Worm (Caenorhabditis elegans) whole organism, L1 larva: ENCODE results near the gene C28D4.18.
A peak's percentile ranks its signal among the peaks of the same experiment; 100 is the strongest.

Experiments
- Y116A8C.19 ChIP-seq: sonication (generic microtip); optimal IDR thresholded peaks from 2 replicates; lab custom pipeline; 2016; ENCODE audit warnings: missing compliant biosample characterization, missing genetic modification characterization, borderline replicate concordance
- aly-2 ChIP-seq: fragments of 150-350 bp; optimal IDR thresholded peaks from 2 replicates; lab custom pipeline; 2014; ENCODE audit warnings: missing biosample characterization, missing genetic modification characterization
- ceh-63 ChIP-seq: fragments of 200-800 bp; sonication (Bioruptor generic); optimal IDR thresholded peaks from 2 replicates; lab custom pipeline; 2018; ENCODE audit warnings: mild to moderate bottlenecking, missing genetic modification characterization, missing compliant biosample characterization
- ceh-8 ChIP-seq: fragments of 200-800 bp; sonication (Bioruptor generic); optimal IDR thresholded peaks from 2 replicates; lab custom pipeline; 2018; ENCODE audit warnings: mild to moderate bottlenecking, missing genetic modification characterization, moderate library complexity, missing compliant biosample characterization
- ceh-88 ChIP-seq: fragments of 200-800 bp; sonication (Bioruptor generic); IDR thresholded peaks from 2 replicates; pipeline ENCODE4 v1.3.6; 2022; ENCODE audit warnings: missing genetic modification characterization, missing compliant biosample characterization
- ces-1 ChIP-seq: fragments of 150-350 bp; optimal IDR thresholded peaks from 2 replicates; lab custom pipeline; 2014; ENCODE audit warnings: missing biosample characterization, missing genetic modification reagents, missing genetic modification characterization
- dsc-1 ChIP-seq: sonication (generic microtip); optimal IDR thresholded peaks from 2 replicates; lab custom pipeline; 2016; ENCODE audit warnings: mild to moderate bottlenecking, missing genetic modification characterization, missing compliant biosample characterization
- efl-1 ChIP-seq, 4 experiments: fragments of 150-350 bp; optimal IDR thresholded peaks in 3 of 4; peaks in 1 of 4; 1 replicate in 1 of 4; 2 replicates in 3 of 4; lab custom pipeline; 2014; ENCODE audit warnings: missing biosample characterization in 2 of 4, missing genetic modification characterization in 2 of 4, missing genetic modification reagents in 2 of 4
- efl-3 ChIP-seq: fragments of 200-800 bp; sonication (Bioruptor generic); optimal IDR thresholded peaks from 2 replicates; lab custom pipeline; 2018; ENCODE audit warnings: mild to moderate bottlenecking, missing genetic modification characterization, missing compliant biosample characterization
- elt-2 ChIP-seq: sonication (generic microtip); optimal IDR thresholded peaks from 2 replicates; lab custom pipeline; 2016; ENCODE audit warnings: missing genetic modification characterization, mild to moderate bottlenecking, inconsistent platforms, missing compliant biosample characterization, missing genetic modification reagents
- elt-3 ChIP-seq, 6 experiments: fragments of 150-350 bp in 1 of 6; sonication (generic microtip); optimal IDR thresholded peaks; 2 replicates each; lab custom pipeline; 2017 to 2018; ENCODE audit warnings: missing biosample characterization in 6 of 6, missing genetic modification characterization in 6 of 6, inconsistent platforms in 1 of 6
- fkh-10 ChIP-seq: sonication (generic microtip); optimal IDR thresholded peaks from 2 replicates; lab custom pipeline; 2017; ENCODE audit warnings: missing biosample characterization, missing genetic modification reagents, missing genetic modification characterization
- fkh-8 ChIP-seq: sonication (generic microtip); optimal IDR thresholded peaks from 2 replicates; lab custom pipeline; 2016; ENCODE audit warnings: mild to moderate bottlenecking, missing genetic modification characterization, missing compliant biosample characterization
- fos-1 ChIP-seq: fragments of 150-350 bp; optimal IDR thresholded peaks from 2 replicates; lab custom pipeline; 2014; ENCODE audit warnings: missing biosample characterization, missing genetic modification characterization
- hlh-17 ChIP-seq: fragments of 200-800 bp; sonication (Bioruptor generic); optimal IDR thresholded peaks from 2 replicates; lab custom pipeline; 2018; ENCODE audit warnings: missing genetic modification characterization, mild to moderate bottlenecking, missing compliant biosample characterization, moderate library complexity, borderline replicate concordance
- hlh-4 ChIP-seq: sonication (generic microtip); optimal IDR thresholded peaks from 2 replicates; lab custom pipeline; 2016; ENCODE audit warnings: mild to moderate bottlenecking, missing genetic modification characterization, missing compliant biosample characterization
- irx-1 ChIP-seq: sonication (generic microtip); optimal IDR thresholded peaks from 2 replicates; lab custom pipeline; 2016; ENCODE audit warnings: missing genetic modification characterization, missing compliant biosample characterization
- lin-15B ChIP-seq: fragments of 150-350 bp; sonication (generic microtip); optimal IDR thresholded peaks from 3 replicates; lab custom pipeline; 2014; ENCODE audit warnings: missing biosample characterization, missing genetic modification characterization
- lir-3 ChIP-seq: sonication (generic microtip); optimal IDR thresholded peaks from 2 replicates; lab custom pipeline; 2016; ENCODE audit warnings: mild to moderate bottlenecking, missing genetic modification characterization, moderate library complexity, missing compliant biosample characterization; ENCODE audit not compliant: poor library complexity
- mef-2 ChIP-seq: fragments of 150-350 bp; optimal IDR thresholded peaks from 2 replicates; lab custom pipeline; 2014; ENCODE audit warnings: missing biosample characterization, missing genetic modification characterization
- nhr-12 ChIP-seq: sonication (generic microtip); optimal IDR thresholded peaks from 2 replicates; lab custom pipeline; 2017; ENCODE audit warnings: missing biosample characterization, missing genetic modification characterization
- nhr-20 ChIP-seq: sonication (generic microtip); optimal IDR thresholded peaks from 2 replicates; lab custom pipeline; 2016; ENCODE audit warnings: mild to moderate bottlenecking, missing genetic modification characterization, missing compliant biosample characterization
- nhr-28 ChIP-seq: fragments of 150-350 bp; optimal IDR thresholded peaks from 2 replicates; lab custom pipeline; 2014; ENCODE audit warnings: missing biosample characterization, missing genetic modification characterization
- nhr-77 ChIP-seq: fragments of 150-350 bp; optimal IDR thresholded peaks from 2 replicates; lab custom pipeline; 2014; ENCODE audit warnings: missing biosample characterization, missing genetic modification characterization
- nhr-84 ChIP-seq: sonication (generic microtip); optimal IDR thresholded peaks from 2 replicates; lab custom pipeline; 2017; ENCODE audit warnings: missing biosample characterization, missing genetic modification characterization
- nhr-90 ChIP-seq: sonication (generic microtip); optimal IDR thresholded peaks from 2 replicates; lab custom pipeline; 2016; ENCODE audit warnings: mild to moderate bottlenecking, missing genetic modification characterization, missing compliant biosample characterization; ENCODE audit not compliant: poor library complexity
- pqm-1 ChIP-seq: sonication (generic microtip); optimal IDR thresholded peaks from 3 replicates; lab custom pipeline; 2017; ENCODE audit warnings: missing biosample characterization, missing genetic modification characterization
- rnt-1 ChIP-seq: sonication (generic microtip); optimal IDR thresholded peaks from 2 replicates; lab custom pipeline; 2016; ENCODE audit warnings: mild to moderate bottlenecking, missing genetic modification characterization, moderate library complexity, missing compliant biosample characterization
- sup-37 ChIP-seq: fragments of 200-800 bp; sonication (Bioruptor generic); optimal IDR thresholded peaks from 2 replicates; lab custom pipeline; 2018; ENCODE audit warnings: mild to moderate bottlenecking, missing genetic modification characterization, missing compliant biosample characterization
- swsn-7 ChIP-seq: sonication (generic microtip); optimal IDR thresholded peaks from 2 replicates; lab custom pipeline; 2016; ENCODE audit warnings: missing genetic modification characterization, missing compliant biosample characterization
- unc-130 ChIP-seq: fragments of 150-350 bp; optimal IDR thresholded peaks from 2 replicates; lab custom pipeline; 2017; ENCODE audit warnings: missing biosample characterization, missing genetic modification characterization, inconsistent platforms
- unc-62 ChIP-seq: fragments of 150-350 bp; optimal IDR thresholded peaks from 2 replicates; lab custom pipeline; 2014; ENCODE audit warnings: missing biosample characterization, missing genetic modification reagents, missing genetic modification characterization
- xbp-1 ChIP-seq: sonication (generic microtip); optimal IDR thresholded peaks from 2 replicates; lab custom pipeline; 2016; ENCODE audit warnings: missing genetic modification characterization, missing compliant biosample characterization
- ztf-11 ChIP-seq, 2 experiments: sonication (generic microtip); optimal IDR thresholded peaks; 2 replicates each; lab custom pipeline; 2016 to 2017; ENCODE audit warnings: missing genetic modification characterization in 2 of 2, missing biosample characterization in 1 of 2, missing compliant biosample characterization in 1 of 2

The C28D4.18 gene

DNA sequence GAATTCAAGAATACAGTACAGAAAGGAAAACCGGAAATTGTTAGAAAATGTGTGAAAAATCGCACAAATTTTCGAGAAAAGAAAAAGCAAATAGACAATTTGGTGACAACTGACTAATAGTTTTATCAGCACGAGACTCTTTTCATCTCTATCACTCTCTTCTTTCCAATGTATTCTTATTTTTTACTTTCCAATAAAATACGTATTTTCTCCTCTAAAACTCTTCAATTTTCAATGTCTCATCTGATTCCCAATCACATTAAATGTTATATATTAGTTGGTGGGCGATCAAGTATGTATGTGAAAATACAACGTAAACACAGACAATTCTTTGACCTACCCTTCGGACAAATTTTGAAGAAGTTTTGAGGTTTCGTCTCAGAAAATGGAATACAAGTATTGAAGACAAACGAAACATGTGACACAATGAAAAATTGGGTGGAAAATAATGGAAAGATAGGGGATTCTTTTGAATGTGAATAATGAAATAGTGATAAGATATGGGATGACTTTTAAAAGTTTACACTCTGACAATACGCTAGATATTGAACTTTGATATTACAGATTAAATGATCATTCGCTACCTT lies 12.2 kb downstream of the C28D4.18 start, which contains the start of gene cka-1 (continued):
- TF ChIP-seq nhr-20 (tag; lab: Kevin White, UChicago) (peak; percentile 63), rnt-1 (tag; lab: Kevin White, UChicago) (no peak), elt-2 (peak; percentile 52), nhr-77 (tag; lab: Kevin White, UChicago) (no peak), aly-2 (tag; lab: Kevin White, UChicago) (no peak), ztf-11 (tag; optimal IDR thresholded peaks at IDR 0.05; lab: Kevin White, UChicago) (no peak), ceh-8 (GFP tag; lab: Kevin White, UChicago) (no peak), elt-3 (tag; optimal IDR thresholded peaks at IDR 0.05; lab: Kevin White, UChicago) (peak in 1 of 6 experiments; percentile 48), swsn-7 (tag; lab: Kevin White, UChicago) (no peak), unc-130 (tag; lab: Kevin White, UChicago) (no peak), pqm-1 (tag; lab: Kevin White, UChicago) (no peak), ceh-63 (GFP tag; lab: Kevin White, UChicago) (no peak), nhr-12 (tag; lab: Kevin White, UChicago) (no peak), fos-1 (tag; lab: Kevin White, UChicago) (no peak), nhr-84 (tag; lab: Kevin White, UChicago) (no peak), xbp-1 (tag; lab: Kevin White, UChicago) (no peak), mef-2 (no peak), Y116A8C.19 (no peak), unc-62 (no peak), ces-1 (GFP tag; lab: Kevin White, UChicago) (no peak), fkh-8 (no peak)

DNA sequence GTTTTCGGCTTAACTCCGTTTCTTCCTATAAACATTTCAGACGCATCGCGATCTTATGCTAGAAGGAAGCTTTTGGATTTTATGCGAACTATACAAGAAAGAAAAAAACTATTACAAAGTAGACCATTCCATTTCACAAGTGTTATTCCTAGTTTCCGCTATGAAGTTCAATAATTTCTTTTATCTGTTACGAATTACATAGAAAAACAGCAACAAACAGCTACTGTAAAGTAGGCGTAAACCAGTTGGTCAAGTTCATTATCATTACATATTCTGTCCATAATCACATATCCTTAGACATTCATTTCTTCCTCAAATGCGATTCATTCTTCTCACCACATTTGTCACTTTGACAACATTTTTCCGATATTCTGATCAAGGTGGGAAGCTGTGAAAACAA lies 13.1 kb downstream of the C28D4.18 start, which contains the start of gene C28D4.10:
Gene C28D4.10, plus strand, starts transcription at position 301 of the 400 bp plus-strand sequence.
- no peak for TF ChIP-seq unc-130 (tag; lab: Kevin White, UChicago)
- TF ChIP-seq nhr-12 (tag; lab: Kevin White, UChicago) = no peak
- no peak for TF ChIP-seq irx-1 (tag; lab: Kevin White, UChicago)
- no peak for TF ChIP-seq nhr-90 (tag; lab: Kevin White, UChicago)
- TF ChIP-seq rnt-1 (tag; lab: Kevin White, UChicago) = no peak
- no peak for TF ChIP-seq hlh-4 (tag; lab: Kevin White, UChicago)
- no peak for TF ChIP-seq nhr-28 (tag; lab: Kevin White, UChicago)
- no peak for TF ChIP-seq efl-3 (GFP tag; lab: Kevin White, UChicago)
- no peak for TF ChIP-seq ces-1 (GFP tag; lab: Kevin White, UChicago)

DNA sequence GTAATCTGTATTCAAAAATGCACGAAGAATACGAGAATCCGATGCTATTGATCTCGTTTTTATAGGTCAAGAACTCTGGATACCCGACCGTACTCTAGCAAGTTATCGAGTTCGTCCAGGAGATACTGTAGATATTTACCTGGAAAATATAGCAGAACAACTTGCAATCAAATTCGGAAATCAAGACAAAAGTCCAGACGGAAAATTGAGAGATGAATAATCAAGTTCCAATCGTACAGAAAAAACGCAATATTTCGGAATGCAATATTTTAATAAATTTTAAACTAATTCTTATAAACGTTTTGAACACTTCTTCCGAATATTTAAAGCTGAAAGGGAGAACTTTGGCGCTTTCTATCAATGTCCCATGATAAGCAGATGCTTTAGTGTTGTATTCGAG lies 13.9 kb downstream of the C28D4.18 start:
- TF ChIP-seq lin-15B (tag; lab: Kevin White, UChicago) (no peak), sup-37 (GFP tag; lab: Kevin White, UChicago) (no peak), hlh-17 (GFP tag; lab: Kevin White, UChicago) (no peak), ceh-63 (GFP tag; lab: Kevin White, UChicago) (no peak), unc-130 (tag; lab: Kevin White, UChicago) (no peak), ceh-88 (GFP tag; lab: Robert Waterston, UW) (no peak), ceh-8 (GFP tag; lab: Kevin White, UChicago) (no peak), efl-1 (optimal IDR thresholded peaks at IDR 0.05; lab: Kevin White, UChicago) (no peak), efl-1 (GFP tag; optimal IDR thresholded peaks at IDR 0.05 in 1 of 2; lab: Kevin White, UChicago) (no peak), elt-3 (tag; optimal IDR thresholded peaks at IDR 0.05; lab: Kevin White, UChicago) (no peak), dsc-1 (tag; lab: Kevin White, UChicago) (no peak), fkh-10 (no peak), lir-3 (tag; lab: Kevin White, UChicago) (no peak)
- TF ChIP-seq, all 84 proteins: peak for 0
